Worm (Caenorhabditis elegans): Measurements from ENCODE around the gene K04A8.20.

K04A8.20 gene

ce11 chrV:6508703-6509102, 40.5 kb upstream of the K04A8.20 start, which contains the start of gene ubh-3:
TSS of gene ubh-3 (minus strand) at chrV:6508803.
- TF ChIP-seq nhr-28 (tag; optimal IDR thresholded peaks at IDR 0.05) (no peak), unc-39 (tag; optimal IDR thresholded peaks at IDR 0.05) (no peak)

- TF ChIP-seq ces-1 (GFP tag; optimal IDR thresholded peaks at IDR 0.05) (no peak), zip-8 (tag; optimal IDR thresholded peaks at IDR 0.05) (no peak), bed-3 (GFP tag; optimal IDR thresholded peaks at IDR 0.05) (no peak), elt-1 (tag; optimal IDR thresholded peaks at IDR 0.05; ENCODE audit: borderline replicate concordance, insufficient read depth) (no peak), lin-32 (GFP tag; optimal IDR thresholded peaks at IDR 0.05) (no peak), mep-1 (tag; optimal IDR thresholded peaks at IDR 0.05) (no peak), ceh-43 (GFP tag; optimal IDR thresholded peaks at IDR 0.05) (no peak), tbx-8 (GFP tag; optimal IDR thresholded peaks at IDR 0.05) (no peak), sem-2 (GFP tag; optimal IDR thresholded peaks at IDR 0.05) (no peak), nhr-76 (tag; optimal IDR thresholded peaks at IDR 0.05) (no peak), unc-62 (GFP tag; optimal IDR thresholded peaks at IDR 0.05) (no peak)
Observed at ce11 chrV:6509717-6510116, 39.5 kb upstream of the K04A8.20 start, which contains the start of gene ubh-2. TSS of gene ubh-2 (minus strand) at chrV:6509817.

DNA sequence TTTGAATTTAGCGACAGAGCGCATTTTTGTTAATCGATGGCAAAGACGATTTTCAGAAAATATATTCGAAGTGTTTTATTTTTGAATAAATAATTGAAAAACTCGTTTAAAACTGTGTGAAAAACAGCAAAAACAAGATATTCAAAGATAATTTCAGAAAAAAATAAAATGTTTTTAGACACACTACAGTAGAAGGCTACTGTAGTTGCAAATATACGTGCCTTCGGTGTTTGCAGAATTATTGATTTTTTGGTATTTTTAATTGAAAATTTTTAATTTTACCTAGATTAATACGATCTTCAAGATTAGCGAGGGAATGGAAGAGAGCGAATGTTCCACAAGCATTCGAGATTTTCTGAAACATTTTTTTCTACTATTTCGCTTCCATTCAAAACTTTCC, 38.6 kb upstream of the K04A8.20 start:
- no peak for TF ChIP-seq ham-2 (GFP tag; optimal IDR thresholded peaks at IDR 0.05)
- TF ChIP-seq ceh-43 (GFP tag; optimal IDR thresholded peaks at IDR 0.05), result no peak
- TF ChIP-seq ztf-11 (tag; optimal IDR thresholded peaks at IDR 0.05), result no peak
- no peak for TF ChIP-seq drap-1 (GFP tag; optimal IDR thresholded peaks at IDR 0.05)
- TF ChIP-seq nhr-237 (tag; optimal IDR thresholded peaks at IDR 0.05), result no peak

DNA sequence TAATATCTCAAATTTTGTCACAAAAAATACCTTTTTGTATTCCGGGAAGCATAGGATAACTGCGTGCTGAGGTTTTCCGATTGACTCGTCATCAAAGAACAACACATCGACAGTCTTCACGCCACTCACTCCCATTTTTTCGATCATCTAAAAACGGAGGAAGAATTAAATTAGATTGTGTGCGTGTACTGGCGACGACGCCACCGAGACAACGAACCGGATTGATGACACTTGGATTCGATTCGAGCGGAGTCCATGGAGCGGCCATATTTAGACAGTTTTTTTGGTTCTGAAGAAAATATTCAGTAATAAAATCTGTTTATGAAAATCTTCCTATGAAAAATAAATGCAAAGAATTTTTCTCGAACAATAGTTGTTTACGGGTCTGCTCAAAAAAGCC, 38.1 kb upstream of the K04A8.20 start, which contains the start of gene ubh-1:
Gene ubh-1, minus strand, starts transcription at position 289 of the 400 bp plus-strand sequence.
- TF ChIP-seq ces-1 (GFP tag; optimal IDR thresholded peaks at IDR 0.05) (no peak), mep-1 (tag; optimal IDR thresholded peaks at IDR 0.05) (no peak), tbx-8 (GFP tag; optimal IDR thresholded peaks at IDR 0.05) (no peak)

DNA sequence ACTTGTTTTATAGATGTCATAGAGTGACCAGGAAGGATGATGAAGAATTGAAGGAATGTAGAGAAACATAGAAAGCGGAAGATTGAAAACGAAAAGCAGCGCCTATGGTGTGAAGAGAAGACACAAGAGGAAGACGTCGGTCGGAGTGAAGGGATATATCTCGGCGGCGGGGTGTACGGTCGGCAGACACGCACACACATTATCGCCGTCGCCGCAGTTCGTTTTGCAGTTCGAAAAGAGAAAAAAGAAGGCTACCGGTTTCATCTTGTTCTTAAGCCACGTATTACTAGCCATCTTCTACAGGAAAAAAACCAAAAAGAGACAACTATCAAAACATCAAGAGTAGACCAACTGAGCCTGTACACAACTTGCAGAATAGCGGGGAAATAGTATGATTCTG, 35.9 kb upstream of the K04A8.20 start:
- TF ChIP-seq nhr-76 (tag; optimal IDR thresholded peaks at IDR 0.05) (no peak), drap-1 (GFP tag; optimal IDR thresholded peaks at IDR 0.05) (no peak), ham-2 (GFP tag; optimal IDR thresholded peaks at IDR 0.05) (peak; percentile 29)

DNA sequence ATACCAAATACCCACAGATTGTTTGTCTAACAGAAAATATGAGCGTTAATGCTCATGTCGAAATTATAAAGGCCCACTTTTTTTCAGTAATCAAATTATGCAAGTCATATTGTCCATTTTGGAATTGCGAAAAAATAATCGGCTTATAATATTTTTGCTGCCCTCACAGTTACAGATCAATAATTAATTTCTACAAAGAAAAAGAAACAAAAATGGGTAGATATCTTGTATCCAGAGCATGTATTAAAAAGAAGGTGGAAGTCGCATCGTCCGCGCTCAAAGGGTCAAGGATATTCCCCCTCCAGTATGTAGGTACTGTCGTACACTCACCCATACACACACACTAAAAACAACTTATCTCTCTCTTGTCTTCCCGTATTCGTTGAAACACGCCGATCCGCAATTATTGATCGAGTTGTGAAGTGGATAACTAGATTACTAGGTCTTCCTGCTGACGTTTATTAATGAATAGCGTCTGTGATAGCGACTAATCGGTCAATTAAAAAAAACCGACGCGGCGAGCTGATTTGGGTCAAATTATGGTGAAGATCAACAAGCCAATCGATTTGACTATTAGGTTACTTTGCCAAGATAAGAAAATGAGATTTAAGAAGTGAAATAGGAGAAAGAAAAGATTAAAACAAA, 35.3 kb upstream of the K04A8.20 start:
- TF ChIP-seq M03D4.4 (tag; optimal IDR thresholded peaks at IDR 0.05) (no peak), unc-62 (GFP tag; optimal IDR thresholded peaks at IDR 0.05) (no peak), nhr-28 (tag; optimal IDR thresholded peaks at IDR 0.05) (no peak), lin-32 (GFP tag; optimal IDR thresholded peaks at IDR 0.05) (no peak)

DNA sequence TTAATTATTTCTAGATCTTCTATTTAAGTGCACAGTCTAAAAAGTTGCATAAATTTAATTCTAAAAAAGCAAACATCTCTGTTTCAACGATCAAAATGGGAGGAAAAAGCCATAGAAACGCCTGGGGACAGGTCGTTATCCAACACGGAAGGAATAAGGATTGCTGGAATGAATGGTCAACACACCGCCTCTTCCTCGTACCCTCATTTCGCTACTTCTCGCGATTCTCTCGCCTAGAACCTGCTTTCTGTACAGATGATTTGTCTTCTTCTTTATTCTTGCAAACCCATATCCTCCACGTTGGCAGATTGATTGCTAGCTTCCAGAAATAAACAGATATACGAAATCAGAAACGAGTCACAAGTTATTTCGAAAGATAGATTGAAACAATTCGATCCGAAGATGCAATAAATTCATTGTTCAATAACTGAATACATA, 34.3 kb upstream of the K04A8.20 start, which contains the start of gene dpy-11:
Gene dpy-11, minus strand, starts transcription at position 354 of the 438 bp plus-strand sequence.
- TF ChIP-seq sem-2 (GFP tag; optimal IDR thresholded peaks at IDR 0.05) (no peak), zip-8 (tag; optimal IDR thresholded peaks at IDR 0.05) (no peak), ceh-39 (tag; optimal IDR thresholded peaks at IDR 0.05) (no peak), M03D4.4 (tag; optimal IDR thresholded peaks at IDR 0.05) (no peak), flh-1 (GFP tag; optimal IDR thresholded peaks at IDR 0.05) (no peak), elt-1 (tag; optimal IDR thresholded peaks at IDR 0.05; ENCODE audit: borderline replicate concordance, insufficient read depth) (no peak), hlh-1 (tag; optimal IDR thresholded peaks at IDR 0.05) (no peak), mep-1 (tag; optimal IDR thresholded peaks at IDR 0.05) (no peak), nhr-2 (tag; optimal IDR thresholded peaks at IDR 0.05) (no peak), elt-3 (tag; optimal IDR thresholded peaks at IDR 0.05) (no peak), lin-13 (tag; optimal IDR thresholded peaks at IDR 0.05) (no peak), nhr-76 (tag; optimal IDR thresholded peaks at IDR 0.05) (no peak), unc-39 (tag; optimal IDR thresholded peaks at IDR 0.05) (no peak), ces-1 (GFP tag; optimal IDR thresholded peaks at IDR 0.05) (no peak), nhr-12 (tag; optimal IDR thresholded peaks at IDR 0.05) (no peak)

Measured in whole organism, mixed stage, embryonic.